Fruit fly (Drosophila melanogaster): ENCODE results near the gene CG14839.
A peak's percentile ranks its signal among the peaks of the same experiment; 100 is the strongest.

DNA sequence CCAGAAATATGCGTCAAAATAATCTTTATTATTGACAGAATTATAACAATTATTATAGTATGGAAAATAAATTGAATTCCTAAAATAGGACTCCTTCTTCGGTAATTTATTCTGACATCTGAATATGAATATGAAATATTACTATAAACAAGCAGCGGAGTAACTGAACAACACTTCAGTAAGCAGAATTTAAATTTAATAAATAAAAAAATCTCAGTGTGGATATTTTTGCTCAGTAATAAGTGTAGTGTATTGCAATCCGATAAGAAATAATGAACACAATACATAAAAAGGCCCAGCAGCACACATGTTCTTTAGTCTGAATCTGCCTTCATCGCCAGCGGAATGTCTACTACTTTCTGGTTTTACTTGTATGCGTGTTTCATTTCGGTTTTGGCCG lies 6.4 kb upstream of the CG14839 start, which contains the start of gene CG43179:
- no peak for TF ChIP-seq Lpt (GFP tag; optimal IDR thresholded peaks at IDR 0.05)
- TF ChIP-seq Sox14 (GFP tag; optimal IDR thresholded peaks at IDR 0.05): no peak
- no peak for TF ChIP-seq cyc (GFP tag; optimal IDR thresholded peaks at IDR 0.05)
- no peak for TF ChIP-seq net (GFP tag; optimal IDR thresholded peaks at IDR 0.05)
- no peak for TF ChIP-seq Eip93F (GFP tag; optimal IDR thresholded peaks at IDR 0.05)
- TF ChIP-seq CG8632 (GFP tag; optimal IDR thresholded peaks at IDR 0.05): no peak
- TF ChIP-seq CG6854 (GFP tag; optimal IDR thresholded peaks at IDR 0.05): no peak
- no peak for TF ChIP-seq topi (GFP tag; optimal IDR thresholded peaks at IDR 0.05)
- no peak for TF ChIP-seq Ets21C (GFP tag; optimal IDR thresholded peaks at IDR 0.05)
- no peak for TF ChIP-seq Hr39 (GFP tag; optimal IDR thresholded peaks at IDR 0.05)
- peak; percentile 15 for TF ChIP-seq svp (GFP tag)
- TF ChIP-seq Sox102F (GFP tag; optimal IDR thresholded peaks at IDR 0.05): no peak
- TF ChIP-seq CG4318 (GFP tag; optimal IDR thresholded peaks at IDR 0.05): no peak
